Worm (Caenorhabditis elegans) whole organism, young adult: ENCODE data around the gene ZK1010.4.

Experiments
- Y53G8AR.9 ChIP-seq: fragments of 200-800 bp; sonication (Bioruptor generic); conservative IDR thresholded peaks from 2 replicates; pipeline ENCODE4 v1.3.6; 2022; ENCODE audit warnings: missing genetic modification reagents, missing genetic modification characterization, missing compliant biosample characterization
- Y56A3A.18 ChIP-seq: fragments of 200-800 bp; sonication (Bioruptor generic); IDR thresholded peaks from 2 replicates; pipeline ENCODE4 v1.3.6; 2022; ENCODE audit warnings: missing genetic modification reagents, missing genetic modification characterization, missing compliant biosample characterization
- ama-1 ChIP-seq, 3 experiments: fragments of 150-350 bp in 1 of 3; sonication (generic microtip) in 2 of 3; optimal IDR thresholded peaks; 2 replicates each; lab custom pipeline; 2014 to 2018; ENCODE audit warnings: missing biosample characterization in 2 of 3, missing genetic modification characterization in 2 of 3, missing genetic modification reagents in 2 of 3
- chd-7 ChIP-seq: sonication (generic microtip); optimal IDR thresholded peaks from 2 replicates; lab custom pipeline; 2016; ENCODE audit warnings: mild to moderate bottlenecking, missing genetic modification characterization, moderate library complexity, missing compliant biosample characterization
- tbp1 ChIP-seq: fragments of 200-800 bp; sonication (Bioruptor generic); optimal IDR thresholded peaks from 2 replicates; lab custom pipeline; 2018; ENCODE audit warnings: mild to moderate bottlenecking, missing genetic modification characterization, missing compliant biosample characterization

ce11 chrIII:12951362-12952228 lies 29.3 kb upstream of the ZK1010.4 start, which contains the start of gene Y39E4A.1:
- TF ChIP-seq Y56A3A.18 = no peak
- TF ChIP-seq chd-7 (tag; lab: Kevin White, UChicago) = no peak
- no peak for TF ChIP-seq Y53G8AR.9 (GFP tag; lab: Robert Waterston, UW)
- no peak for TF ChIP-seq tbp1 (GFP tag; lab: Kevin White, UChicago)
- no peak for TF ChIP-seq ama-1 (optimal IDR thresholded peaks at IDR 0.05; lab: Kevin White, UChicago)
- TF ChIP-seq ama-1 (GFP tag; optimal IDR thresholded peaks at IDR 0.05; lab: Kevin White, UChicago) = no peak
